Fruit fly (Drosophila melanogaster): ENCODE data around the gene TTLL3A.

dm6 chr2L:6705081-6705480, 34.9 kb downstream of the TTLL3A start:
- TF ChIP-seq insv (optimal IDR thresholded peaks at IDR 0.05) (no peak), Sin3A (optimal IDR thresholded peaks at IDR 0.05) (no peak), Myc (optimal IDR thresholded peaks at IDR 0.05) (no peak), psq (optimal IDR thresholded peaks at IDR 0.05) (no peak), ttk (optimal IDR thresholded peaks at IDR 0.05) (no peak)
